Worm (Caenorhabditis elegans) whole organism, young adult: ENCODE results near the gene C35D10.8.
A peak's percentile ranks its signal among the peaks of the same experiment; 100 is the strongest.

Experiments
- D2030.7 ChIP-seq: fragments of 200-800 bp; sonication (Bioruptor generic); IDR thresholded peaks from 2 replicates; pipeline ENCODE4 v1.3.6; 2022; ENCODE audit warnings: missing genetic modification reagents, missing genetic modification characterization, missing compliant biosample characterization
- F10E7.11 ChIP-seq: sonication (generic microtip); optimal IDR thresholded peaks from 2 replicates; lab custom pipeline; 2017; ENCODE audit warnings: mild to moderate bottlenecking, missing genetic modification characterization, moderate library complexity, missing compliant biosample characterization
- F22D6.2 ChIP-seq: sonication (generic microtip); optimal IDR thresholded peaks from 2 replicates; lab custom pipeline; 2016; ENCODE audit warnings: mild to moderate bottlenecking, missing genetic modification characterization, missing compliant biosample characterization
- F33H1.4 ChIP-seq: fragments of 200-800 bp; sonication (Bioruptor generic); IDR thresholded peaks from 2 replicates; pipeline ENCODE4 v1.3.6; 2022; ENCODE audit warnings: missing genetic modification reagents, missing genetic modification characterization, missing compliant biosample characterization
- K12H6.12 ChIP-seq: fragments of 200-800 bp; sonication (Bioruptor generic); optimal IDR thresholded peaks from 2 replicates; lab custom pipeline; 2018; ENCODE audit warnings: mild to moderate bottlenecking, missing genetic modification characterization, missing compliant biosample characterization
- T07F8.4 ChIP-seq: sonication (generic microtip); optimal IDR thresholded peaks from 2 replicates; lab custom pipeline; 2016; ENCODE audit warnings: mild to moderate bottlenecking, missing genetic modification characterization, moderate library complexity, missing compliant biosample characterization
- Y53F4B.3 ChIP-seq: fragments of 200-800 bp; sonication (Bioruptor generic); IDR thresholded peaks from 2 replicates; pipeline ENCODE4 v1.3.6; 2022; ENCODE audit warnings: missing genetic modification reagents, missing genetic modification characterization, missing compliant biosample characterization
- Y95B8A.8 ChIP-seq: fragments of 200-800 bp; sonication (Bioruptor generic); IDR thresholded peaks from 2 replicates; pipeline ENCODE4 v1.3.6; 2022; ENCODE audit warnings: missing genetic modification reagents, missing genetic modification characterization, missing compliant biosample characterization
- ZK185.1 ChIP-seq: sonication (generic microtip); optimal IDR thresholded peaks from 2 replicates; lab custom pipeline; 2016; ENCODE audit warnings: mild to moderate bottlenecking, missing genetic modification characterization, missing compliant biosample characterization; ENCODE audit not compliant: poor library complexity, severe bottlenecking
- akir-1 ChIP-seq: fragments of 200-800 bp; sonication (Bioruptor generic); optimal IDR thresholded peaks from 2 replicates; lab custom pipeline; 2018; ENCODE audit warnings: mild to moderate bottlenecking, missing genetic modification characterization, moderate library complexity, missing compliant biosample characterization
- ama-1 ChIP-seq, 3 experiments: fragments of 150-350 bp in 1 of 3; sonication (generic microtip) in 2 of 3; optimal IDR thresholded peaks; 2 replicates each; lab custom pipeline; 2014 to 2018; ENCODE audit warnings: missing biosample characterization in 2 of 3, missing genetic modification characterization in 2 of 3, missing genetic modification reagents in 2 of 3
- athp-1 ChIP-seq: sonication (generic microtip); optimal IDR thresholded peaks from 2 replicates; lab custom pipeline; 2017; ENCODE audit warnings: mild to moderate bottlenecking, missing genetic modification characterization, missing compliant biosample characterization
- bed-1 ChIP-seq: fragments of 200-800 bp; sonication (Bioruptor generic); IDR thresholded peaks from 2 replicates; pipeline ENCODE4 v1.3.6; 2022; ENCODE audit warnings: missing genetic modification reagents, missing genetic modification characterization, missing compliant biosample characterization
- ceh-100 ChIP-seq: fragments of 200-800 bp; sonication (Bioruptor generic); IDR thresholded peaks from 2 replicates; pipeline ENCODE4 v1.3.6; 2022; ENCODE audit warnings: missing genetic modification reagents, missing genetic modification characterization, missing compliant biosample characterization
- ets-4 ChIP-seq: fragments of 200-800 bp; sonication (Bioruptor generic); optimal IDR thresholded peaks from 2 replicates; lab custom pipeline; 2018; ENCODE audit warnings: mild to moderate bottlenecking, missing genetic modification characterization, missing compliant biosample characterization
- fkh-3 ChIP-seq: sonication (generic microtip); optimal IDR thresholded peaks from 2 replicates; lab custom pipeline; 2016; ENCODE audit warnings: mild to moderate bottlenecking, missing genetic modification characterization, missing compliant biosample characterization
- hlh-26 ChIP-seq: fragments of 200-800 bp; sonication (Bioruptor generic); conservative IDR thresholded peaks from 2 replicates; pipeline ENCODE4 v1.3.6; 2022; ENCODE audit warnings: missing genetic modification reagents, missing genetic modification characterization, missing compliant biosample characterization
- lag-1 ChIP-seq: fragments of 200-800 bp; sonication (Bioruptor generic); IDR thresholded peaks from 2 replicates; pipeline ENCODE4 v1.3.6; 2022; ENCODE audit warnings: missing genetic modification reagents, missing genetic modification characterization, missing compliant biosample characterization
- lin-54 ChIP-seq: fragments of 200-800 bp; sonication (Bioruptor generic); optimal IDR thresholded peaks from 2 replicates; lab custom pipeline; 2018; ENCODE audit warnings: mild to moderate bottlenecking, missing genetic modification characterization, missing compliant biosample characterization
- lir-1 ChIP-seq: fragments of 200-800 bp; sonication (Bioruptor generic); conservative IDR thresholded peaks from 2 replicates; pipeline ENCODE4 v1.3.6; 2022; ENCODE audit warnings: missing genetic modification reagents, missing genetic modification characterization, missing compliant biosample characterization
- lsl-1 ChIP-seq: fragments of 200-800 bp; sonication (Bioruptor generic); optimal IDR thresholded peaks from 2 replicates; lab custom pipeline; 2018; ENCODE audit warnings: mild to moderate bottlenecking, missing genetic modification characterization, moderate library complexity, missing compliant biosample characterization
- lsy-27 ChIP-seq: sonication (generic microtip); optimal IDR thresholded peaks from 2 replicates; lab custom pipeline; 2017; ENCODE audit warnings: missing genetic modification characterization, mild to moderate bottlenecking, missing compliant biosample characterization, antibody characterized with exemption, missing genotype, borderline replicate concordance; ENCODE audit not compliant: insufficient read depth
- madf-10 ChIP-seq: sonication (generic microtip); optimal IDR thresholded peaks from 2 replicates; lab custom pipeline; 2016; ENCODE audit warnings: mild to moderate bottlenecking, missing genetic modification characterization, missing compliant biosample characterization
- madf-6 ChIP-seq: fragments of 200-800 bp; sonication (Bioruptor generic); IDR thresholded peaks from 2 replicates; pipeline ENCODE4 v1.3.6; 2022; ENCODE audit warnings: missing genetic modification reagents, missing genetic modification characterization, missing compliant biosample characterization
- mel-28 ChIP-seq: sonication (generic microtip); optimal IDR thresholded peaks from 2 replicates; lab custom pipeline; 2016; ENCODE audit warnings: borderline replicate concordance, mild to moderate bottlenecking, missing genetic modification characterization, missing compliant biosample characterization
- mxl-1 ChIP-seq: sonication (generic microtip); optimal IDR thresholded peaks from 2 replicates; lab custom pipeline; 2016; ENCODE audit warnings: missing genetic modification characterization, missing compliant biosample characterization
- nfya-2 ChIP-seq: fragments of 200-800 bp; sonication (Bioruptor generic); IDR thresholded peaks from 2 replicates; pipeline ENCODE4 v1.3.6; 2022; ENCODE audit warnings: missing genetic modification reagents, missing genetic modification characterization, missing compliant biosample characterization
- nhr-80 ChIP-seq: sonication (generic microtip); optimal IDR thresholded peaks from 2 replicates; lab custom pipeline; 2016; ENCODE audit warnings: missing genetic modification characterization, missing compliant biosample characterization
- rcor-1 ChIP-seq: fragments of 200-800 bp; sonication (Bioruptor generic); IDR thresholded peaks from 2 replicates; pipeline ENCODE4 v1.3.6; 2022; ENCODE audit warnings: missing genetic modification reagents, missing genetic modification characterization, missing compliant biosample characterization
- sea-2 ChIP-seq: fragments of 200-800 bp; sonication (Bioruptor generic); IDR thresholded peaks from 2 replicates; pipeline ENCODE4 v1.3.6; 2022; ENCODE audit warnings: missing genetic modification characterization, missing compliant biosample characterization
- somi-1 ChIP-seq: fragments of 200-800 bp; sonication (Bioruptor generic); optimal IDR thresholded peaks from 2 replicates; lab custom pipeline; 2018; ENCODE audit warnings: mild to moderate bottlenecking, missing genetic modification characterization, missing compliant biosample characterization
- sptf-2 ChIP-seq: fragments of 200-800 bp; sonication (Bioruptor generic); optimal IDR thresholded peaks from 2 replicates; lab custom pipeline; 2018; ENCODE audit warnings: mild to moderate bottlenecking, missing genetic modification characterization, missing compliant biosample characterization
- tlf-1 ChIP-seq: fragments of 200-800 bp; sonication (Bioruptor generic); optimal IDR thresholded peaks from 2 replicates; lab custom pipeline; 2018; ENCODE audit warnings: mild to moderate bottlenecking, missing genetic modification characterization, missing compliant biosample characterization
- unc-130 ChIP-seq: sonication (generic microtip); optimal IDR thresholded peaks from 2 replicates; lab custom pipeline; 2016; ENCODE audit warnings: missing genetic modification reagents, missing genetic modification characterization, missing compliant biosample characterization
- xnd-1 ChIP-seq: sonication (generic microtip); optimal IDR thresholded peaks from 2 replicates; lab custom pipeline; 2016; ENCODE audit warnings: missing genotype, missing genetic modification reagents, missing genetic modification characterization, missing compliant biosample characterization
- zim-3 ChIP-seq: sonication (generic microtip); optimal IDR thresholded peaks from 2 replicates; lab custom pipeline; 2017; ENCODE audit warnings: mild to moderate bottlenecking, missing genetic modification characterization, moderate library complexity, missing compliant biosample characterization
- ztf-18 ChIP-seq: sonication (generic microtip); optimal IDR thresholded peaks from 2 replicates; lab custom pipeline; 2016; ENCODE audit warnings: missing genotype, mild to moderate bottlenecking, missing genetic modification characterization, missing compliant biosample characterization
- ztf-28 ChIP-seq: fragments of 200-800 bp; sonication (Bioruptor generic); IDR thresholded peaks from 2 replicates; pipeline ENCODE4 v1.3.6; 2022; ENCODE audit warnings: missing genetic modification reagents, missing genetic modification characterization, missing compliant biosample characterization

C35D10.8 gene

DNA sequence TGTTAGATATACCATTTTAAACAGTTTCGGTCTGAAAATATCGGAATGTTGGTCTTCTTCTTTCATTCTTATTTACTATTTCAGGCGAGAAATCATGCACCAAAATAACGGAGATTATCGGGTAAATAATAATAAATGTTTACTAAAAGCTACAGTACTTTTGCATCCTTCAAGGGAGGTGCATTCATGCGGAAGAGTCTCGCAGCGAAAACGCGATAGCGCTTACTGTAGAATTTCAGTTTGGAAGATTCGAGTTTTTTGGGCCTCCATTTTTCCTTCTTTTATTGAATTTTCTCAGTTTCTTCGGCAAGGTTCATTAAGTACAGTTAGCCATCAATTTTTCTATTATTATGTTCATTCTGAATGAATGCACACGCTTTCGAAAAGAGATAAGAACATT is 1.1 kb downstream of the C35D10.8 start, which contains the start of gene C35D10.7:
Gene C35D10.7, plus strand, starts transcription at position 85 of the 400 bp plus-strand sequence.
- TF ChIP-seq akir-1 (no peak), F22D6.2 (no peak), tlf-1 (no peak), Y95B8A.8 (GFP tag; lab: Robert Waterston, UW) (no peak), D2030.7 (no peak), Y53F4B.3 (no peak), athp-1 (tag; lab: Kevin White, UChicago) (no peak), lsl-1 (GFP tag; lab: Kevin White, UChicago) (peak; percentile 88), F10E7.11 (tag; lab: Kevin White, UChicago) (no peak), mxl-1 (no peak), hlh-26 (GFP tag; lab: Robert Waterston, UW) (no peak), nfya-2 (GFP tag; lab: Robert Waterston, UW) (no peak), sea-2 (GFP tag; lab: Robert Waterston, UW) (no peak), madf-6 (GFP tag; lab: Robert Waterston, UW) (peak; percentile 73; the same call in 1 of the 2 replicates), ZK185.1 (tag; lab: Kevin White, UChicago) (no peak), lsy-27 (tag; lab: Kevin White, UChicago) (no peak), T07F8.4 (tag; lab: Kevin White, UChicago) (no peak), unc-130 (GFP tag; lab: Kevin White, UChicago) (peak; percentile 25), xnd-1 (tag; lab: Kevin White, UChicago) (peak; percentile 14), ama-1 (optimal IDR thresholded peaks at IDR 0.05; lab: Kevin White, UChicago) (no peak), ama-1 (GFP tag; optimal IDR thresholded peaks at IDR 0.05; lab: Kevin White, UChicago) (no peak), rcor-1 (GFP tag; lab: Robert Waterston, UW) (no peak), ceh-100 (GFP tag; lab: Robert Waterston, UW) (no peak), ztf-28 (GFP tag; lab: Robert Waterston, UW) (no peak), F33H1.4 (peak; percentile 75), lag-1 (no peak)

DNA sequence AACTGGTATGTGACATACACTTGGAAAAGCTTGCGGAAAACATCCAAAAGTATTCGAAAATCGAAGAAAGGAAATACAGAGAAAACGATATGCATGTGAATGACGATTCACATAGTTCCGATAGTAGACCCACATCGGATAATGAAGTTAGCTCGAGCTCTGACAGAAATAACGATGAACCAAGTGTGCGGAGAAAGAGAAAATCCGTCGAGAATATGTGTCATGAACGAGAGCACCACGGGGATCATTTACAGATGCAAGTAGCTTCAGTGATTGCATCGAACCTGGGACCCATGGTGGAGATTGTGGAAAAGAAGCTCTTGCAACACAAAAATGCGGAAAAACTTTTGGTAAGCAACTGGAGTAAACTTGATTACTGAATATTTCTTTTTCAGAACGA is 2.0 kb downstream of the C35D10.8 start:
- TF ChIP-seq K12H6.12 (tag; lab: Kevin White, UChicago), result no peak
- no peak for TF ChIP-seq lir-1 (GFP tag; lab: Robert Waterston, UW)
- TF ChIP-seq hlh-26 (GFP tag; lab: Robert Waterston, UW), result no peak
- no peak for TF ChIP-seq sptf-2 (GFP tag; lab: Kevin White, UChicago)
- no peak for TF ChIP-seq fkh-3
- no peak for TF ChIP-seq F33H1.4
- TF ChIP-seq zim-3 (tag; lab: Kevin White, UChicago), result no peak
- no peak for TF ChIP-seq mel-28 (tag; lab: Kevin White, UChicago)
- no peak for TF ChIP-seq nfya-2 (GFP tag; lab: Robert Waterston, UW)
- no peak for TF ChIP-seq madf-10
- no peak for TF ChIP-seq somi-1
- no peak for TF ChIP-seq lsy-27 (tag; lab: Kevin White, UChicago)
- no peak for TF ChIP-seq nhr-80 (tag; lab: Kevin White, UChicago)
- TF ChIP-seq ets-4 (GFP tag; lab: Kevin White, UChicago), result no peak
- no peak for TF ChIP-seq bed-1 (GFP tag; lab: Robert Waterston, UW)
- no peak for TF ChIP-seq lin-54 (GFP tag; lab: Kevin White, UChicago)
- no peak for TF ChIP-seq ztf-18 (tag; lab: Kevin White, UChicago)
- no peak for TF ChIP-seq F10E7.11 (tag; lab: Kevin White, UChicago)
